Worm (Caenorhabditis elegans): Measurements from ENCODE around the gene T28H10.2.

T28H10.2 gene

ce11 chrV:12462908-12463307 lies 49.8 kb downstream of the T28H10.2 start, which contains the start of gene egl-10:
Gene egl-10 (minus strand): TSS chrV:12463008.
- TF ChIP-seq ets-4 (tag; optimal IDR thresholded peaks at IDR 0.05) = no peak
- TF ChIP-seq gmeb-2 (tag; optimal IDR thresholded peaks at IDR 0.05) = no peak
- TF ChIP-seq nhr-232 (tag; optimal IDR thresholded peaks at IDR 0.05) = no peak
- TF ChIP-seq dmd-4 (tag; optimal IDR thresholded peaks at IDR 0.05; ENCODE audit: borderline replicate concordance) = no peak
- no peak for TF ChIP-seq fkh-6 (tag; optimal IDR thresholded peaks at IDR 0.05)
- no peak for TF ChIP-seq ref-2 (tag; optimal IDR thresholded peaks at IDR 0.05)
- no peak for TF ChIP-seq pqm-1 (tag; optimal IDR thresholded peaks at IDR 0.05)
- TF ChIP-seq ttx-3 (tag; optimal IDR thresholded peaks at IDR 0.05) = no peak
- no peak for TF ChIP-seq ceh-22 (tag; optimal IDR thresholded peaks at IDR 0.05)
- no peak for TF ChIP-seq ceh-6 (GFP tag; optimal IDR thresholded peaks at IDR 0.05)
